Worm (Caenorhabditis elegans): ENCODE results near the gene F55G7.1.

DNA sequence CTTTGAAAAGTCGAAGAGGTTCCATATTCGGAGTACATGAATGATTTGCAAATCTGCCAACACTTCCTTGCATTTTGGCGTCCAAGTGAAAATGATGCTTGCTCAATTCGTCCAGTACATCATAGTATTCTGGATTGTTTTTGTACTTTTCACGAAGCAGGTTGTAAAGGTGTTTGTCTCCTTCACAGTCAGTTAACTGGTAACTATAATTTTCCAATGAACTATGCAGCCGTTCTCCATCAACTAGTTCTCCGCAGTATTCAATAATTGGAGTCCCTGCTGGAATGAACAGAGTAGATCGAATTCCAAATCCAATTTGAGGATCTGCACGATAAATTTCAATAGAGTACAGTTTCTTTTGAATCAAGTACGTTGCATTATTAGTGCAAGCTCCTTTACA is 47.1 kb downstream of the F55G7.1 start:
- TF ChIP-seq cog-1 (tag; optimal IDR thresholded peaks at IDR 0.05) (no peak), med-1 (GFP tag; optimal IDR thresholded peaks at IDR 0.05; ENCODE audit: insufficient read depth) (no peak), flt-1 (GFP tag; IDR thresholded peaks at IDR 0.05) (no peak), klf-2 (GFP tag; conservative IDR thresholded peaks at IDR 0.05) (no peak), tab-1 (GFP tag; IDR thresholded peaks at IDR 0.05) (no peak), T22C8.4 (GFP tag; IDR thresholded peaks at IDR 0.05) (no peak), ztf-23 (GFP tag; IDR thresholded peaks at IDR 0.05) (no peak), ztf-29 (GFP tag; IDR thresholded peaks at IDR 0.05) (no peak)
